Fruit fly (Drosophila melanogaster): ENCODE data around the gene CG3349.

The CG3349 gene

dm6 chr3L:15005085-15005484 lies 25.7 kb downstream of the CG3349 start:
- TF ChIP-seq Dfd (GFP tag; optimal IDR thresholded peaks at IDR 0.05), result no peak
- no peak for TF ChIP-seq Vsx2 (GFP tag; optimal IDR thresholded peaks at IDR 0.05; ENCODE audit: partially characterized antibody)
- TF ChIP-seq Abd-B (GFP tag; optimal IDR thresholded peaks at IDR 0.05), result no peak
- no peak for TF ChIP-seq GATAd (GFP tag; optimal IDR thresholded peaks at IDR 0.05)
- TF ChIP-seq Hr78 (GFP tag; optimal IDR thresholded peaks at IDR 0.05), result no peak
- no peak for TF ChIP-seq Rel (GFP tag; optimal IDR thresholded peaks at IDR 0.05)
- TF ChIP-seq Rel (tag; optimal IDR thresholded peaks at IDR 0.05), result no peak
- peak; percentile 42 for TF ChIP-seq Hnf4 (GFP tag; optimal IDR thresholded peaks at IDR 0.05)
- no peak for TF ChIP-seq tai (GFP tag; optimal IDR thresholded peaks at IDR 0.05)
- no peak for TF ChIP-seq sage (GFP tag; optimal IDR thresholded peaks at IDR 0.05)
- TF ChIP-seq dmrt93B (GFP tag; optimal IDR thresholded peaks at IDR 0.05), result no peak
- TF ChIP-seq HLH106 (tag; optimal IDR thresholded peaks at IDR 0.05), result peak; percentile 34
- TF ChIP-seq pan (optimal IDR thresholded peaks at IDR 0.05), result no peak
- TF ChIP-seq Sp1 (GFP tag; optimal IDR thresholded peaks at IDR 0.05), result no peak
- TF ChIP-seq woc (GFP tag; optimal IDR thresholded peaks at IDR 0.05), result no peak
- no peak for TF ChIP-seq dsf (GFP tag; optimal IDR thresholded peaks at IDR 0.05; ENCODE audit: borderline replicate concordance)
- peak; percentile 70 for TF ChIP-seq h (GFP tag; optimal IDR thresholded peaks at IDR 0.05)
- peak; percentile 39 for TF ChIP-seq br (GFP tag; optimal IDR thresholded peaks at IDR 0.05)
- no peak for TF ChIP-seq Dif (GFP tag; optimal IDR thresholded peaks at IDR 0.05; ENCODE audit: partially characterized antibody)
- no peak for TF ChIP-seq Mio (GFP tag; optimal IDR thresholded peaks at IDR 0.05)
- no peak for TF ChIP-seq dl (GFP tag; optimal IDR thresholded peaks at IDR 0.05; ENCODE audit: insufficient read depth in 1 of 2, partially characterized antibody in 2 of 2)
- peak; percentile 9 for TF ChIP-seq brk (GFP tag; optimal IDR thresholded peaks at IDR 0.05)
- TF ChIP-seq CG9705 (GFP tag; optimal IDR thresholded peaks at IDR 0.05), result no peak
- TF ChIP-seq ey (GFP tag; optimal IDR thresholded peaks at IDR 0.05), result peak; percentile 55
- TF ChIP-seq CrebA (GFP tag; optimal IDR thresholded peaks at IDR 0.05; ENCODE audit: borderline replicate concordance), result no peak
- TF ChIP-seq sv (GFP tag; optimal IDR thresholded peaks at IDR 0.05), result no peak
- no peak for TF ChIP-seq lola (GFP tag; optimal IDR thresholded peaks at IDR 0.05)
- TF ChIP-seq Jra (GFP tag; optimal IDR thresholded peaks at IDR 0.05), result no peak
- peak; percentile 51 for TF ChIP-seq fru (GFP tag; optimal IDR thresholded peaks at IDR 0.05)
- TF ChIP-seq jim (GFP tag; optimal IDR thresholded peaks at IDR 0.05), result no peak
- TF ChIP-seq foxo (GFP tag; optimal IDR thresholded peaks at IDR 0.05), result peak in 1 of 2 experiments; percentile 50
- TF ChIP-seq N (GFP tag; optimal IDR thresholded peaks at IDR 0.05), result no peak
- peak; percentile 18 for TF ChIP-seq psq (GFP tag; optimal IDR thresholded peaks at IDR 0.05)
- TF ChIP-seq Hr83 (GFP tag; optimal IDR thresholded peaks at IDR 0.05; ENCODE audit: poor library complexity, severe bottlenecking), result no peak
- no peak for TF ChIP-seq usp (GFP tag; optimal IDR thresholded peaks at IDR 0.05)
- TF ChIP-seq rgr (GFP tag; optimal IDR thresholded peaks at IDR 0.05), result peak; percentile 51
- TF ChIP-seq CG32264 (GFP tag; optimal IDR thresholded peaks at IDR 0.05), result no peak
- peak; percentile 59 for TF ChIP-seq OdsH (GFP tag; optimal IDR thresholded peaks at IDR 0.05)
- no peak for TF ChIP-seq Myc (optimal IDR thresholded peaks at IDR 0.05)

dm6 chr3L:15005774-15006173 lies 26.4 kb downstream of the CG3349 start:
- TF ChIP-seq woc (GFP tag; optimal IDR thresholded peaks at IDR 0.05), result no peak
- peak; percentile 16 for TF ChIP-seq h (GFP tag; optimal IDR thresholded peaks at IDR 0.05)
- no peak for TF ChIP-seq Dif (GFP tag; optimal IDR thresholded peaks at IDR 0.05; ENCODE audit: partially characterized antibody)
- TF ChIP-seq Jra (GFP tag; optimal IDR thresholded peaks at IDR 0.05), result no peak
- TF ChIP-seq Sp1 (GFP tag; optimal IDR thresholded peaks at IDR 0.05), result peak; percentile 2
- TF ChIP-seq N (GFP tag; optimal IDR thresholded peaks at IDR 0.05), result no peak
- TF ChIP-seq foxo (GFP tag; optimal IDR thresholded peaks at IDR 0.05), result peak in 1 of 2 experiments; percentile 4
- no peak for TF ChIP-seq rgr (GFP tag; optimal IDR thresholded peaks at IDR 0.05)

dm6 chr3L:15006825-15007224 lies 27.4 kb downstream of the CG3349 start:
- TF ChIP-seq dsf (GFP tag; optimal IDR thresholded peaks at IDR 0.05; ENCODE audit: borderline replicate concordance) (no peak), fru (GFP tag; optimal IDR thresholded peaks at IDR 0.05) (peak; percentile 70), woc (GFP tag; optimal IDR thresholded peaks at IDR 0.05) (peak; percentile 4), CrebA (GFP tag; optimal IDR thresholded peaks at IDR 0.05; ENCODE audit: borderline replicate concordance) (no peak), brk (GFP tag; optimal IDR thresholded peaks at IDR 0.05) (no peak), ey (GFP tag; optimal IDR thresholded peaks at IDR 0.05) (peak; percentile 47), N (GFP tag; optimal IDR thresholded peaks at IDR 0.05) (no peak), Dif (GFP tag; optimal IDR thresholded peaks at IDR 0.05; ENCODE audit: partially characterized antibody) (no peak), Sp1 (GFP tag; optimal IDR thresholded peaks at IDR 0.05) (peak; percentile 23), Hr83 (GFP tag; optimal IDR thresholded peaks at IDR 0.05; ENCODE audit: poor library complexity, severe bottlenecking) (no peak), Dfd (GFP tag; optimal IDR thresholded peaks at IDR 0.05) (no peak), CG9705 (GFP tag; optimal IDR thresholded peaks at IDR 0.05) (no peak), psq (GFP tag; optimal IDR thresholded peaks at IDR 0.05) (peak; percentile 11), pan (optimal IDR thresholded peaks at IDR 0.05) (no peak), sv (GFP tag; optimal IDR thresholded peaks at IDR 0.05) (no peak), GATAd (GFP tag; optimal IDR thresholded peaks at IDR 0.05) (no peak), br (GFP tag; optimal IDR thresholded peaks at IDR 0.05) (peak; percentile 61), dl (GFP tag; optimal IDR thresholded peaks at IDR 0.05; ENCODE audit: insufficient read depth in 1 of 2, partially characterized antibody in 2 of 2) (no peak), CG32264 (GFP tag; optimal IDR thresholded peaks at IDR 0.05) (no peak), rgr (GFP tag; optimal IDR thresholded peaks at IDR 0.05) (peak; percentile 44), Myc (optimal IDR thresholded peaks at IDR 0.05) (no peak), Rel (GFP tag; optimal IDR thresholded peaks at IDR 0.05) (no peak), Rel (tag; optimal IDR thresholded peaks at IDR 0.05) (no peak), HLH106 (tag; optimal IDR thresholded peaks at IDR 0.05) (peak; percentile 40), Abd-B (GFP tag; optimal IDR thresholded peaks at IDR 0.05) (no peak), jim (GFP tag; optimal IDR thresholded peaks at IDR 0.05) (no peak), sage (GFP tag; optimal IDR thresholded peaks at IDR 0.05) (no peak), Vsx2 (GFP tag; optimal IDR thresholded peaks at IDR 0.05; ENCODE audit: partially characterized antibody) (no peak), OdsH (GFP tag; optimal IDR thresholded peaks at IDR 0.05) (peak; percentile 25), h (GFP tag; optimal IDR thresholded peaks at IDR 0.05) (peak; percentile 58), usp (GFP tag; optimal IDR thresholded peaks at IDR 0.05) (no peak), Hr78 (GFP tag; optimal IDR thresholded peaks at IDR 0.05) (no peak), dmrt93B (GFP tag; optimal IDR thresholded peaks at IDR 0.05) (no peak), Mio (GFP tag; optimal IDR thresholded peaks at IDR 0.05) (no peak), tai (GFP tag; optimal IDR thresholded peaks at IDR 0.05) (no peak), foxo (GFP tag; optimal IDR thresholded peaks at IDR 0.05) (peak in 1 of 2 experiments; percentile 75), Jra (GFP tag; optimal IDR thresholded peaks at IDR 0.05) (peak; percentile 12), Hnf4 (GFP tag; optimal IDR thresholded peaks at IDR 0.05) (peak; percentile 51)
